Fruit fly (Drosophila melanogaster): Measurements from ENCODE around the gene Arl1.
A peak's percentile ranks its signal among the peaks of the same experiment; 100 is the strongest.

Arl1 gene

DNA sequence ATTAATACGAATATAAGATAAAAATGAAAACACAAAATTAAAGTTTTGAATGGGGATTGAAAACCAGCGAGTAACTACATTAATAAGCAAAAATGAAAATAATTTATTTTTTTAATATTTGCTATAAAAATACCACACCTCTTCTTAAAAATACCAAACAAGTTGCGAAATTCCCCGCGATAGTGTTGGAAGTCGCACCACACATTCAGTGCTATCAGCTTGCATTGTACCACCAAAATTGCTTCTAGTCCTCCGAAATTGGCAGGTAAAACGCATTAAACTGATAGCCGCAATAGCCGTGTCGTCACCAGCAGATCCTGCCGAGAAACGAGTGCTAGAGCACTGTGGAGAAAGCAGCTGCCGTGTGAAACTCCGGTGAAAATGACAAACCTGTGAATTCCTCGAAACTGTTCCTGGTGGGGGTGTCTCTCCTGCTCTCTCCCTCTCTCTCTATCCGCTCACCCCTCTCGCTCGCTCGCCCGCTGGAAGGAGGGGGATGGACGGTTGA lies 5.2 kb downstream of the Arl1 start, which contains the start of gene Hip14 (continued):
- TF ChIP-seq CG12071 (GFP tag; optimal IDR thresholded peaks at IDR 0.05) (no peak), Scr (GFP tag; IDR thresholded peaks at IDR 0.05; ENCODE audit: partially characterized antibody) (peak; percentile 22; the same call in 1 of the 2 replicates), trh (GFP tag; optimal IDR thresholded peaks at IDR 0.05) (no peak), CG4820 (GFP tag; optimal IDR thresholded peaks at IDR 0.05) (no peak), sug (tag; optimal IDR thresholded peaks at IDR 0.05) (peak; percentile 16), p53 (GFP tag; optimal IDR thresholded peaks at IDR 0.05) (no peak), BEAF-32 (GFP tag; optimal IDR thresholded peaks at IDR 0.05) (peak; percentile 29), Xrp1 (GFP tag; IDR thresholded peaks at IDR 0.05) (no peak), wor (GFP tag; IDR thresholded peaks at IDR 0.05) (no peak), grn (GFP tag; optimal IDR thresholded peaks at IDR 0.05) (no peak), CG13296 (GFP tag; optimal IDR thresholded peaks at IDR 0.05) (peak; percentile 22), gfzf (GFP tag; optimal IDR thresholded peaks at IDR 0.05) (peak; percentile 53), CG4328 (GFP tag; optimal IDR thresholded peaks at IDR 0.05) (no peak), bbx (GFP tag; IDR thresholded peaks at IDR 0.05; ENCODE audit: partially characterized antibody) (peak; percentile 64), phol (tag; optimal IDR thresholded peaks at IDR 0.05) (peak; percentile 37), NfI (GFP tag; optimal IDR thresholded peaks at IDR 0.05) (no peak), Meics (GFP tag; optimal IDR thresholded peaks at IDR 0.05) (no peak), MBD-R2 (GFP tag; IDR thresholded peaks at IDR 0.05) (peak; percentile 57), CG9727 (GFP tag; optimal IDR thresholded peaks at IDR 0.05) (peak; percentile 33), CG9215 (GFP tag; IDR thresholded peaks at IDR 0.05) (no peak), CG11093 (GFP tag; IDR thresholded peaks at IDR 0.05) (no peak), CkIIα-i1 (GFP tag; IDR thresholded peaks at IDR 0.05) (no peak), klu (GFP tag; IDR thresholded peaks at IDR 0.05) (0 out of 2 replicates have a peak, but pooled peaks have one; percentile 17), CG2116 (GFP tag; optimal IDR thresholded peaks at IDR 0.05) (peak; percentile 52), sens-2 (GFP tag; IDR thresholded peaks at IDR 0.05) (no peak), CG1602 (GFP tag; optimal IDR thresholded peaks at IDR 0.05) (no peak), E2f2 (GFP tag; IDR thresholded peaks at IDR 0.05) (no peak), Hey (tag; optimal IDR thresholded peaks at IDR 0.05) (no peak), ci (GFP tag; IDR thresholded peaks at IDR 0.05) (peak; percentile 62; the same call in 2 of the 3 replicates), cwo (GFP tag; optimal IDR thresholded peaks at IDR 0.05) (no peak), trem (tag; optimal IDR thresholded peaks at IDR 0.05) (peak; percentile 64), pzg (GFP tag; optimal IDR thresholded peaks at IDR 0.05) (peak; percentile 52), CG3995 (GFP tag; optimal IDR thresholded peaks at IDR 0.05) (peak; percentile 86), bab2 (GFP tag; optimal IDR thresholded peaks at IDR 0.05) (no peak), Elba2 (GFP tag; optimal IDR thresholded peaks at IDR 0.05) (peak; percentile 7), Optix (GFP tag; IDR thresholded peaks at IDR 0.05) (no peak), bigmax (GFP tag; optimal IDR thresholded peaks at IDR 0.05) (no peak), CG11085 (GFP tag; IDR thresholded peaks at IDR 0.05) (no peak), crol (GFP tag; IDR thresholded peaks at IDR 0.05) (peak; percentile 91), dmrt99B (tag; optimal IDR thresholded peaks at IDR 0.05) (no peak), Hmx (GFP tag; optimal IDR thresholded peaks at IDR 0.05) (no peak), CG30403 (GFP tag; optimal IDR thresholded peaks at IDR 0.05) (peak; percentile 43), unc-4 (GFP tag; IDR thresholded peaks at IDR 0.05; ENCODE audit: partially characterized antibody) (peak; percentile 42; the same call in 1 of the 2 replicates), CrebB (tag; optimal IDR thresholded peaks at IDR 0.05) (peak; percentile 10), CG15696 (tag; optimal IDR thresholded peaks at IDR 0.05) (no peak), zen (tag; optimal IDR thresholded peaks at IDR 0.05) (no peak), CG1024 (GFP tag; IDR thresholded peaks at IDR 0.05) (no peak), ems (GFP tag; optimal IDR thresholded peaks at IDR 0.05) (no peak), sc (optimal IDR thresholded peaks at IDR 0.05) (no peak), sc (GFP tag; optimal IDR thresholded peaks at IDR 0.05) (no peak), tap (tag; optimal IDR thresholded peaks at IDR 0.05) (no peak)
